Fruit fly (Drosophila melanogaster): ENCODE measurements around the gene CG45489.

dm6 chrX:19889128-19889756 lies 39.7 kb downstream of the CG45489 start:
- TF ChIP-seq psq (optimal IDR thresholded peaks at IDR 0.05) (no peak), Sin3A (optimal IDR thresholded peaks at IDR 0.05) (no peak), ttk (optimal IDR thresholded peaks at IDR 0.05) (no peak), h (optimal IDR thresholded peaks at IDR 0.05) (no peak)
